Fruit fly (Drosophila melanogaster) whole organism, prepupa: ENCODE results near the gene ru.

Experiments used
- CG10631 ChIP-seq: fragments of 200-800 bp; sonication (Bioruptor generic); optimal IDR thresholded peaks from 2 replicates; lab custom pipeline; 2016; ENCODE audit warnings: missing biosample characterization, missing genetic modification characterization
- CG10669 ChIP-seq: fragments of 200-800 bp; sonication (Bioruptor generic); optimal IDR thresholded peaks from 3 replicates; lab custom pipeline; 2018; ENCODE audit warnings: missing biosample characterization, mild to moderate bottlenecking, missing genetic modification characterization, moderate library complexity
- CG11294 ChIP-seq: fragments of 200-800 bp; sonication (Bioruptor generic); IDR thresholded peaks from 2 replicates; pipeline ENCODE4 v1.3.6; 2022; ENCODE audit warnings: missing biosample characterization, missing genetic modification characterization
- CG11762 ChIP-seq: fragments of 200-800 bp; sonication (Bioruptor generic); optimal IDR thresholded peaks from 3 replicates; lab custom pipeline; 2016; ENCODE audit warnings: missing biosample characterization, missing genetic modification characterization; ENCODE audit not compliant: insufficient read depth
- CG15336 ChIP-seq: fragments of 200-800 bp; sonication (Bioruptor generic); IDR thresholded peaks from 2 replicates; pipeline ENCODE4 v1.3.6; 2022; ENCODE audit warnings: missing biosample characterization, missing genetic modification characterization
- CG1621 ChIP-seq: fragments of 200-800 bp; sonication (Bioruptor generic); optimal IDR thresholded peaks from 3 replicates; lab custom pipeline; 2018; ENCODE audit warnings: missing biosample characterization, mild to moderate bottlenecking, missing genetic modification characterization
- CG16779 ChIP-seq: fragments of 200-800 bp; sonication (Bioruptor generic); optimal IDR thresholded peaks from 3 replicates; lab custom pipeline; 2017; ENCODE audit warnings: missing biosample characterization, mild to moderate bottlenecking, missing genetic modification characterization
- CG3032 ChIP-seq: fragments of 200-800 bp; optimal IDR thresholded peaks from 2 replicates; lab custom pipeline; 2019; ENCODE audit warnings: missing biosample characterization, mild to moderate bottlenecking, missing genetic modification characterization, moderate library complexity
- CG32006 ChIP-seq: fragments of 200-800 bp; sonication (Bioruptor generic); optimal IDR thresholded peaks from 3 replicates; lab custom pipeline; 2017; ENCODE audit warnings: missing biosample characterization, mild to moderate bottlenecking, missing genetic modification characterization
- CG34406 ChIP-seq: fragments of 200-800 bp; sonication (Bioruptor generic); optimal IDR thresholded peaks from 3 replicates; lab custom pipeline; 2016; ENCODE audit warnings: missing biosample characterization, missing genetic modification characterization
- CG3919 ChIP-seq: fragments of 200-800 bp; sonication (Bioruptor generic); optimal IDR thresholded peaks from 3 replicates; lab custom pipeline; 2016; ENCODE audit warnings: missing biosample characterization, missing genetic modification characterization
- CG4318 ChIP-seq: fragments of 200-800 bp; sonication (Bioruptor generic); optimal IDR thresholded peaks from 3 replicates; lab custom pipeline; 2017; ENCODE audit warnings: missing biosample characterization, mild to moderate bottlenecking, missing genetic modification characterization
- CG6163 ChIP-seq: fragments of 200-800 bp; sonication (Bioruptor generic); IDR thresholded peaks from 3 replicates; pipeline ENCODE4 v1.3.6; 2022; ENCODE audit warnings: missing biosample characterization, missing genetic modification characterization
- CG6792 ChIP-seq: fragments of 200-800 bp; sonication (Bioruptor generic); optimal IDR thresholded peaks from 3 replicates; lab custom pipeline; 2016; ENCODE audit warnings: missing biosample characterization, missing genetic modification characterization
- CG6808 ChIP-seq: fragments of 200-800 bp; sonication (Bioruptor generic); optimal IDR thresholded peaks from 3 replicates; lab custom pipeline; 2017; ENCODE audit warnings: missing biosample characterization, missing genetic modification characterization, mild to moderate bottlenecking, moderate library complexity, missing genetic modification reagents
- CG6854 ChIP-seq: fragments of 200-800 bp; sonication (Bioruptor generic); optimal IDR thresholded peaks from 2 replicates; lab custom pipeline; 2017; ENCODE audit warnings: missing biosample characterization, mild to moderate bottlenecking, missing genetic modification characterization
- CG7368 ChIP-seq: fragments of 200-800 bp; sonication (Bioruptor generic); optimal IDR thresholded peaks from 3 replicates; lab custom pipeline; 2016; ENCODE audit warnings: missing biosample characterization, missing genetic modification characterization
- CG8119 ChIP-seq: fragments of 200-800 bp; sonication (Bioruptor generic); IDR thresholded peaks from 3 replicates; pipeline ENCODE4 v1.3.6; 2022; ENCODE audit warnings: missing biosample characterization, missing genetic modification characterization
- CG8319 ChIP-seq: fragments of 200-800 bp; sonication (Bioruptor generic); optimal IDR thresholded peaks from 3 replicates; lab custom pipeline; 2016; ENCODE audit warnings: missing biosample characterization, missing genetic modification characterization
- CG9139 ChIP-seq: fragments of 200-800 bp; sonication (Bioruptor generic); optimal IDR thresholded peaks from 3 replicates; lab custom pipeline; 2017; ENCODE audit warnings: missing biosample characterization, mild to moderate bottlenecking, missing genetic modification characterization
- Eip78C ChIP-seq: fragments of 200-800 bp; sonication (Bioruptor generic); peaks from one replicate; lab custom pipeline; 2016; ENCODE audit warnings: missing biosample characterization, missing genetic modification characterization
- Eip93F ChIP-seq: fragments of 200-800 bp; sonication (Bioruptor generic); optimal IDR thresholded peaks from 2 replicates; lab custom pipeline; 2016; ENCODE audit warnings: missing biosample characterization, mild to moderate bottlenecking, missing genetic modification characterization
- Ets21C ChIP-seq: fragments of 200-800 bp; sonication (Bioruptor generic); optimal IDR thresholded peaks from 3 replicates; lab custom pipeline; 2016; ENCODE audit warnings: missing biosample characterization, missing genetic modification characterization
- Ets96B ChIP-seq: fragments of 200-800 bp; optimal IDR thresholded peaks from 2 replicates; lab custom pipeline; 2019; ENCODE audit warnings: missing biosample characterization, mild to moderate bottlenecking, missing genetic modification characterization, moderate library complexity
- Gug ChIP-seq: fragments of 200-800 bp; sonication (Bioruptor generic); IDR thresholded peaks from 2 replicates; pipeline ENCODE4 v1.3.6; 2022; ENCODE audit warnings: missing biosample characterization, missing genetic modification characterization
- Hr38 ChIP-seq: sonication (Bioruptor generic); optimal IDR thresholded peaks from 2 replicates; lab custom pipeline; 2016; ENCODE audit warnings: missing biosample characterization, missing genetic modification characterization
- Hr39 ChIP-seq: fragments of 200-800 bp; sonication (Bioruptor generic); optimal IDR thresholded peaks from 2 replicates; lab custom pipeline; 2016; ENCODE audit warnings: missing biosample characterization, missing genetic modification characterization
- Hr4 ChIP-seq: fragments of 200-800 bp; sonication (Bioruptor generic); optimal IDR thresholded peaks from 3 replicates; lab custom pipeline; 2016; ENCODE audit warnings: missing biosample characterization, missing genetic modification characterization
- Lpt ChIP-seq: fragments of 200-800 bp; sonication (Bioruptor generic); optimal IDR thresholded peaks from 3 replicates; lab custom pipeline; 2016; ENCODE audit warnings: missing biosample characterization, missing genetic modification characterization
- Met ChIP-seq: fragments of 200-800 bp; sonication (Bioruptor generic); optimal IDR thresholded peaks from 3 replicates; lab custom pipeline; 2016; ENCODE audit warnings: missing biosample characterization, missing genetic modification characterization
- OdsH ChIP-seq: fragments of 200-800 bp; sonication (Bioruptor generic); optimal IDR thresholded peaks from 3 replicates; lab custom pipeline; 2016; ENCODE audit warnings: missing biosample characterization, missing genetic modification characterization
- Sox14 ChIP-seq: fragments of 200-800 bp; sonication (Bioruptor generic); optimal IDR thresholded peaks from 3 replicates; lab custom pipeline; 2016; ENCODE audit warnings: missing biosample characterization, missing genetic modification characterization
- Sox15 ChIP-seq: fragments of 200-800 bp; sonication (Bioruptor generic); optimal IDR thresholded peaks from 3 replicates; lab custom pipeline; 2016; ENCODE audit warnings: missing biosample characterization, missing genetic modification characterization
- acj6 ChIP-seq: fragments of 200-800 bp; sonication (Bioruptor generic); optimal IDR thresholded peaks from 3 replicates; lab custom pipeline; 2016; ENCODE audit warnings: missing biosample characterization, missing genetic modification characterization
- cyc ChIP-seq: fragments of 200-800 bp; sonication (Bioruptor generic); optimal IDR thresholded peaks from 3 replicates; lab custom pipeline; 2016; ENCODE audit warnings: missing biosample characterization, missing genetic modification characterization
- dsx ChIP-seq: fragments of 200-800 bp; optimal IDR thresholded peaks from 3 replicates; lab custom pipeline; 2019; ENCODE audit warnings: missing biosample characterization, mild to moderate bottlenecking, missing genetic modification characterization, moderate library complexity; ENCODE audit not compliant: poor library complexity, severe bottlenecking
- esn ChIP-seq: fragments of 200-800 bp; sonication (Bioruptor generic); optimal IDR thresholded peaks from 2 replicates; lab custom pipeline; 2016; ENCODE audit warnings: missing biosample characterization, mild to moderate bottlenecking, missing genetic modification characterization, moderate library complexity
- fd59A ChIP-seq: fragments of 200-800 bp; sonication (Bioruptor generic); optimal IDR thresholded peaks from 2 replicates; lab custom pipeline; 2017; ENCODE audit warnings: missing biosample characterization, mild to moderate bottlenecking, missing genetic modification characterization, missing genetic modification reagents
- fd85E ChIP-seq: fragments of 200-800 bp; sonication (Bioruptor generic); optimal IDR thresholded peaks from 3 replicates; lab custom pipeline; 2016; ENCODE audit warnings: missing biosample characterization, missing genetic modification characterization
- lz ChIP-seq: fragments of 200-800 bp; sonication (Bioruptor generic); optimal IDR thresholded peaks from 3 replicates; lab custom pipeline; 2016; ENCODE audit warnings: missing biosample characterization, missing genetic modification characterization
- net ChIP-seq: fragments of 200-800 bp; sonication (Bioruptor generic); optimal IDR thresholded peaks from 3 replicates; lab custom pipeline; 2016; ENCODE audit warnings: missing biosample characterization, missing genetic modification characterization
- salr ChIP-seq, 2 experiments: fragments of 200-800 bp; sonication (Bioruptor generic); optimal IDR thresholded peaks; 3 replicates each; lab custom pipeline; 2016 to 2018; ENCODE audit warnings: missing biosample characterization in 2 of 2, missing genetic modification characterization in 2 of 2, mild to moderate bottlenecking in 1 of 2
- spab ChIP-seq: fragments of 200-800 bp; sonication (Bioruptor generic); optimal IDR thresholded peaks from 2 replicates; lab custom pipeline; 2017; ENCODE audit warnings: missing biosample characterization, mild to moderate bottlenecking, missing genetic modification characterization, missing genetic modification reagents
- ss ChIP-seq, 2 experiments: fragments of 200-800 bp; sonication (Bioruptor generic); optimal IDR thresholded peaks; 2 replicates in 1 of 2; 3 replicates in 1 of 2; lab custom pipeline; 2017 to 2018; ENCODE audit warnings: mild to moderate bottlenecking in 2 of 2, missing biosample characterization in 2 of 2, missing genetic modification characterization in 2 of 2, moderate library complexity in 1 of 2
- svp ChIP-seq: fragments of 200-800 bp; sonication (Bioruptor generic); peaks from one replicate; lab custom pipeline; 2016; ENCODE audit warnings: missing biosample characterization, missing genetic modification characterization
- topi ChIP-seq: fragments of 200-800 bp; sonication (Bioruptor generic); optimal IDR thresholded peaks from 3 replicates; lab custom pipeline; 2016; ENCODE audit warnings: missing biosample characterization, missing genetic modification characterization
- vri ChIP-seq: fragments of 200-800 bp; sonication (Bioruptor generic); optimal IDR thresholded peaks from 3 replicates; lab custom pipeline; 2016; ENCODE audit warnings: missing biosample characterization, mild to moderate bottlenecking, missing genetic modification characterization

Gene ru

DNA sequence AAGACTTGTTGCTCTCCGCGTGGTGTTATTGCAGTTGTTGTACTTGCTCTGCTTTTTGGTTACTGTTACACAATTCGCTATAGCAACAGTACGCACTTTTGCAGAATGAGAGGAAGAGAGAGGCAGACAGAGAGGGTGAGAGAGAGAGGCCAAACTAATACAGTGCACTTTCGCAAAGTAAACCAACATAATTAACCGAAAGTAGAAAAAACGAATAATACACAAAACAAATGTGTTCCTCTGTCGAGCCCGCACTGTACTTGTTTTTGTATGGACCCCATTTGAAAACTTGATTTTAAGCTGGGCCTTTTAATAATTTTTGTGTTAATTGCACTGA, 35.0 kb upstream of the ru start (continued):
- TF ChIP-seq dsx (GFP tag; lab: Kevin White, UChicago) (no peak), esn (GFP tag; lab: Kevin White, UChicago) (peak; percentile 68), CG11762 (GFP tag; lab: Kevin White, UChicago) (peak; percentile 26), ss (GFP tag; optimal IDR thresholded peaks at IDR 0.05; lab: Kevin White, UChicago) (no peak), CG6854 (GFP tag; lab: Kevin White, UChicago) (no peak), CG6163 (GFP tag; lab: Robert Waterston, UW) (peak; percentile 81), CG6808 (GFP tag; lab: Kevin White, UChicago) (no peak), CG11294 (GFP tag; lab: Robert Waterston, UW) (peak; percentile 81), CG10669 (GFP tag; lab: Kevin White, UChicago) (peak; percentile 16), vri (GFP tag; lab: Kevin White, UChicago) (peak; percentile 90), lz (GFP tag; lab: Kevin White, UChicago) (peak; percentile 61), topi (GFP tag; lab: Kevin White, UChicago) (peak; percentile 63)

DNA sequence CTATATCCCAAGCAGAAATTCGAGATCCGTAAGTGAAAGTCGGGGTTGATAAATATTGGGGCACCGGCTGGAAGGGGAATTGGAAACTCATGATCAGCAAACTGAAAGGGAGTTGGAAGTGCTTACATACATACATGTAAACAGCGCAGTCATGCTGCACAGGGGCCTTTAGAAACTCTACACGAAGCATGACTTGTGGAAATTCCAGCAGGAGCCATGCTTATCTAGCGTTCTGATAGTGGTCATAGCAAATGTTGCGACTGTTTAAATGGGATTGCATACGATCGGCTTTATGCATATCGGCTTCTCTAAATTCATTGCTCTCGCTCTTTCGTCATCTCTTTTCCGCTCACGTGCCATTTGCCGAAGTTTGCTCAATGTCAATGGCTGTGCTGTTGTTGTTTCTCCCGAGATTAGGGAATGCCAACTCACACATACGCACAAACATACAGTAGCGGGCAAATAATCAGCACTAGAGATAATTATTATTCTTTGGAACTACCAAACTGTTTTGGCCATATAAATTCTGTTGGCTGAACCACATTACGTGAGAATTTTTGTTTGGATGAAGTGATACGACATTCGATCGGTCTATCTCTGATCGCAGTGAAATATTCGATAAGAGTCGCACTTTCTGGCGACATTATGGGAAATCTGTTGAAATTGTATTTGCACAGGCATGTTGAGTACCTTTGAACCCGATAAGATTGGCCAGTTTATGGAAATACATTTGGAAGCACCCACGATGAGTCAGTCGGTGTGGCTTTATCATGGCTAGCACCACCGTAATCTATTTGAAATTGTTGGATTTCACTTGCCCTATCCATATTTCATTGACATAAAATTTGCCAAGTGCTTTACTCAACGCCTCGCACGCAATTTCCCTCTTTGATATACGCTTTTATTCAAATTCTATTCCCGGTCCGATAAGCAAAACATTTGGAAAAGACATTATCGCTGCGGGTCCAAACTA, 34.2 kb upstream of the ru start:
- TF ChIP-seq CG4318 (GFP tag; lab: Kevin White, UChicago) (no peak), Sox15 (no peak), esn (GFP tag; lab: Kevin White, UChicago) (peak; percentile 29), ss (GFP tag; optimal IDR thresholded peaks at IDR 0.05; lab: Kevin White, UChicago) (no peak), net (GFP tag; lab: Kevin White, UChicago) (no peak), CG6163 (GFP tag; lab: Robert Waterston, UW) (peak; percentile 44; the same call in 2 of the 3 replicates), Met (GFP tag; lab: Kevin White, UChicago) (no peak), CG7368 (no peak), Ets21C (no peak), Hr4 (GFP tag; lab: Kevin White, UChicago) (no peak), svp (GFP tag; lab: Kevin White, UChicago) (peak; percentile 92), CG8319 (GFP tag; lab: Kevin White, UChicago) (no peak), CG8119 (GFP tag; lab: Robert Waterston, UW) (no peak; the same call in 2 of the 3 replicates), Sox14 (GFP tag; lab: Kevin White, UChicago) (no peak), Hr39 (GFP tag; lab: Kevin White, UChicago) (peak; percentile 14), Eip78C (GFP tag; lab: Kevin White, UChicago) (peak; percentile 64), Hr38 (no peak), cyc (GFP tag; lab: Kevin White, UChicago) (peak; percentile 7), CG32006 (GFP tag; lab: Kevin White, UChicago) (no peak), CG9139 (GFP tag; lab: Kevin White, UChicago) (no peak), Eip93F (peak; percentile 70), CG6808 (GFP tag; lab: Kevin White, UChicago) (no peak), OdsH (GFP tag; lab: Kevin White, UChicago) (no peak), fd85E (no peak), CG6854 (GFP tag; lab: Kevin White, UChicago) (no peak), CG10631 (GFP tag; lab: Kevin White, UChicago) (no peak), fd59A (GFP tag; lab: Kevin White, UChicago) (no peak), salr (GFP tag; optimal IDR thresholded peaks at IDR 0.05; lab: Kevin White, UChicago) (no peak), CG1621 (no peak), CG15336 (GFP tag; lab: Robert Waterston, UW) (peak; percentile 27; the same call in 1 of the 2 replicates), spab (no peak), CG3032 (tag; lab: Kevin White, UChicago) (no peak), Ets96B (no peak), CG6792 (GFP tag; lab: Kevin White, UChicago) (no peak), Lpt (no peak), CG3919 (GFP tag; lab: Kevin White, UChicago) (no peak), CG34406 (GFP tag; lab: Kevin White, UChicago) (no peak), CG16779 (tag; lab: Kevin White, UChicago) (no peak), CG11762 (GFP tag; lab: Kevin White, UChicago) (no peak), acj6 (GFP tag; lab: Kevin White, UChicago) (no peak), Gug (no peak)
